Fruit fly (Drosophila melanogaster) S2 (cell line): ENCODE measurements around the gene Bub1.

Experiments used
- CG8478 ChIP-seq: fragments of >200 bp; optimal IDR thresholded peaks from 2 replicates; lab custom pipeline; 2018
- CTCF ChIP-seq, 2 experiments: fragments of >200 bp; optimal IDR thresholded peaks; 2 replicates each; lab custom pipeline; 2018

DNA sequence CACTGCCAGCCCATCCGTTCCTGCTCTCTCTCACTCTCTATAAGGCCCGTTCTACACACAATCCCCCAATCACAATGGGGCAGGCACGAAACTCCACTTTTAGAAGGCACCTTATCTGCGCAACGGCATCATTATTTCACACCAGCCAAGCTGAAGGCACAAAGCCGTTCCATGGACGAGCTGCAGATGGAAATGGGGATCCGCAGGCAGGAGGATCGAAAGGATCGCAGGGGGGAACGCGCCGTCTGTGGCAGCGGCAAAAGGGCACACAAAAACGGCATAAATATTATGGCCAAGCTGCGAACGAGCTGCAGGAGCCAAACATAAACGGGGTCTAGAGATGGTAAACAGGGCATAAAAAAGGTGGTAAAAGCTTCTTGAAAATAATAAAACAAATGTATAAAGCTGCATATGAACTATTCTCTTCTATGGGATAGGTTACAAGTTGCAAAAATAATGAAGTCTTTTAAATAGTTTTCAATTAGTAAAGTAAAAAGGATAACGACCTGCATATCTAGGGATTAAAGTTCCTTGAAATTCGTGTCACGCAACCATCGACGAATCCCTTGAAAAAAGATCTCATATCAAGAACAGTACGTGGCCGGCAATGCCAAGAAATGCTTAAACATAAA, 26.1 kb upstream of the Bub1 start:
- TF ChIP-seq CG8478 = no peak
- no peak for TF ChIP-seq CTCF (optimal IDR thresholded peaks at IDR 0.05; lab: Kevin White, UChicago)
